Worm (Caenorhabditis elegans): Measurements from ENCODE around the gene F23A7.8.
"Not testable (repeated sequence)": the region's sequence is repeated elsewhere in the genome, so short reads cannot be mapped to it uniquely, and the experiment has no call there.

Gene F23A7.8

ce11 chrX:16213073-16213472 is at the start of gene F23A7.8:
TSS of gene F23A7.8 (plus strand) at chrX:16213373.
- not testable (repeated sequence) for TF ChIP-seq F13C5.2 (tag; optimal IDR thresholded peaks at IDR 0.05); tbx-11 (GFP tag; IDR thresholded peaks at IDR 0.05); hnd-1 (tag; optimal IDR thresholded peaks at IDR 0.05)

ce11 chrX:16163402-16163801 is 49.8 kb upstream of the F23A7.8 start, which contains the start of gene F09C8.1:
TSS of gene F09C8.1 (minus strand) at chrX:16163524.
- no peak for TF ChIP-seq ceh-13 (GFP tag; optimal IDR thresholded peaks at IDR 0.05)
- no peak for TF ChIP-seq tra-4 (tag; optimal IDR thresholded peaks at IDR 0.05)
- no peak for TF ChIP-seq tbx-11 (GFP tag; IDR thresholded peaks at IDR 0.05)
- TF ChIP-seq pes-1 (GFP tag; IDR thresholded peaks at IDR 0.05) = no peak
- TF ChIP-seq hmbx-1 (tag; optimal IDR thresholded peaks at IDR 0.05) = no peak
- no peak for TF ChIP-seq sea-1 (GFP tag; conservative IDR thresholded peaks at IDR 0.05)
- no peak for TF ChIP-seq F13C5.2 (tag; optimal IDR thresholded peaks at IDR 0.05)
- TF ChIP-seq tbx-37 (GFP tag; conservative IDR thresholded peaks at IDR 0.05) = no peak
- no peak for TF ChIP-seq hmg-4 (GFP tag; optimal IDR thresholded peaks at IDR 0.05)
- TF ChIP-seq B0310.2 (tag; optimal IDR thresholded peaks at IDR 0.05) = no peak
- no peak for TF ChIP-seq ama-1 (optimal IDR thresholded peaks at IDR 0.05)
- no peak for TF ChIP-seq flt-1 (GFP tag; IDR thresholded peaks at IDR 0.05)
- no peak for TF ChIP-seq ets-7 (tag; optimal IDR thresholded peaks at IDR 0.05)
- no peak for TF ChIP-seq ceh-36 (tag; optimal IDR thresholded peaks at IDR 0.05)

ce11 chrX:16166484-16166883 is 46.7 kb upstream of the F23A7.8 start:
- TF ChIP-seq B0310.2 (tag; optimal IDR thresholded peaks at IDR 0.05) (no peak), flt-1 (GFP tag; IDR thresholded peaks at IDR 0.05) (no peak)

ce11 chrX:16166994-16167393 is 46.2 kb upstream of the F23A7.8 start:
- TF ChIP-seq aly-1 (tag; optimal IDR thresholded peaks at IDR 0.05) (no peak), hnd-1 (tag; optimal IDR thresholded peaks at IDR 0.05) (no peak), ceh-13 (GFP tag; optimal IDR thresholded peaks at IDR 0.05) (no peak), hmg-4 (GFP tag; optimal IDR thresholded peaks at IDR 0.05) (no peak)

ce11 chrX:16172863-16173262 is 40.3 kb upstream of the F23A7.8 start:
- TF ChIP-seq B0310.2 (tag; optimal IDR thresholded peaks at IDR 0.05) = no peak
- no peak for TF ChIP-seq ama-1 (optimal IDR thresholded peaks at IDR 0.05)
- TF ChIP-seq ceh-13 (GFP tag; optimal IDR thresholded peaks at IDR 0.05) = no peak
- TF ChIP-seq flt-1 (GFP tag; IDR thresholded peaks at IDR 0.05) = no peak
- TF ChIP-seq tbx-11 (GFP tag; IDR thresholded peaks at IDR 0.05) = no peak
- no peak for TF ChIP-seq hnd-1 (tag; optimal IDR thresholded peaks at IDR 0.05)
- TF ChIP-seq sea-1 (GFP tag; conservative IDR thresholded peaks at IDR 0.05) = no peak
- TF ChIP-seq hmbx-1 (tag; optimal IDR thresholded peaks at IDR 0.05) = no peak
- no peak for TF ChIP-seq F13C5.2 (tag; optimal IDR thresholded peaks at IDR 0.05)

- TF ChIP-seq sea-1 (GFP tag; conservative IDR thresholded peaks at IDR 0.05) = no peak
- no peak for TF ChIP-seq ceh-13 (GFP tag; optimal IDR thresholded peaks at IDR 0.05)
- TF ChIP-seq B0310.2 (tag; optimal IDR thresholded peaks at IDR 0.05) = no peak
- no peak for TF ChIP-seq F13C5.2 (tag; optimal IDR thresholded peaks at IDR 0.05)
- no peak for TF ChIP-seq hmbx-1 (tag; optimal IDR thresholded peaks at IDR 0.05)
- TF ChIP-seq pes-1 (GFP tag; IDR thresholded peaks at IDR 0.05) = no peak
- TF ChIP-seq tra-4 (tag; optimal IDR thresholded peaks at IDR 0.05) = no peak
- TF ChIP-seq ets-7 (tag; optimal IDR thresholded peaks at IDR 0.05) = no peak
- TF ChIP-seq flt-1 (GFP tag; IDR thresholded peaks at IDR 0.05) = no peak
- TF ChIP-seq tbx-11 (GFP tag; IDR thresholded peaks at IDR 0.05) = no peak
- no peak for TF ChIP-seq hnd-1 (tag; optimal IDR thresholded peaks at IDR 0.05)
- no peak for TF ChIP-seq scrt-1 (GFP tag; IDR thresholded peaks at IDR 0.05)
- TF ChIP-seq ceh-36 (tag; optimal IDR thresholded peaks at IDR 0.05) = no peak
- TF ChIP-seq aly-1 (tag; optimal IDR thresholded peaks at IDR 0.05) = no peak
- TF ChIP-seq tbx-37 (GFP tag; conservative IDR thresholded peaks at IDR 0.05) = no peak
- no peak for TF ChIP-seq hmg-4 (GFP tag; optimal IDR thresholded peaks at IDR 0.05)
Observed at ce11 chrX:16184069-16184468, 29.1 kb upstream of the F23A7.8 start, which contains the start of gene nlp-67. TSS of gene nlp-67 (plus strand) at chrX:16184369.

ce11 chrX:16189227-16189906 is 23.8 kb upstream of the F23A7.8 start, which contains the start of gene slc-25A21:
TSS of gene slc-25A21 (plus strand) at chrX:16189856.
- TF ChIP-seq hnd-1 (tag; optimal IDR thresholded peaks at IDR 0.05) (no peak), hmg-4 (GFP tag; optimal IDR thresholded peaks at IDR 0.05) (no peak), ceh-13 (GFP tag; optimal IDR thresholded peaks at IDR 0.05) (no peak), tbx-11 (GFP tag; IDR thresholded peaks at IDR 0.05) (no peak), sea-1 (GFP tag; conservative IDR thresholded peaks at IDR 0.05) (no peak), ama-1 (optimal IDR thresholded peaks at IDR 0.05) (no peak), tbx-37 (GFP tag; conservative IDR thresholded peaks at IDR 0.05) (no peak), hmbx-1 (tag; optimal IDR thresholded peaks at IDR 0.05) (no peak), flt-1 (GFP tag; IDR thresholded peaks at IDR 0.05) (no peak), F13C5.2 (tag; optimal IDR thresholded peaks at IDR 0.05) (no peak), pes-1 (GFP tag; IDR thresholded peaks at IDR 0.05) (no peak), ceh-36 (tag; optimal IDR thresholded peaks at IDR 0.05) (no peak), aly-1 (tag; optimal IDR thresholded peaks at IDR 0.05) (no peak), scrt-1 (GFP tag; IDR thresholded peaks at IDR 0.05) (no peak), B0310.2 (tag; optimal IDR thresholded peaks at IDR 0.05) (no peak)

ce11 chrX:16192574-16192973 is 20.6 kb upstream of the F23A7.8 start:
- TF ChIP-seq ceh-13 (GFP tag; optimal IDR thresholded peaks at IDR 0.05) = no peak

Measured in whole organism, early embryonic.